Worm (Caenorhabditis elegans) whole organism, L1 larva: Measurements from ENCODE around the gene F40G9.14.

ENCODE experiments used
- aha-1 ChIP-seq: fragments of 150-350 bp; optimal IDR thresholded peaks from 2 replicates; lab custom pipeline; 2014; ENCODE audit warnings: missing biosample characterization, missing genetic modification characterization
- ama-1 ChIP-seq: fragments of 150-350 bp; optimal IDR thresholded peaks from 2 replicates; lab custom pipeline; 2014
- dpl-1 ChIP-seq, 3 experiments: fragments of 150-350 bp in 2 of 3; sonication (generic microtip) in 1 of 3; optimal IDR thresholded peaks; 2 replicates each; lab custom pipeline; 2014 to 2017; ENCODE audit warnings: missing biosample characterization in 3 of 3, missing genetic modification characterization in 3 of 3, missing genetic modification reagents in 3 of 3
- egl-27 ChIP-seq, 2 experiments: fragments of 150-350 bp in 1 of 2; sonication (generic microtip); optimal IDR thresholded peaks; 3 replicates each; lab custom pipeline; 2017 to 2018; ENCODE audit warnings: missing biosample characterization in 2 of 2, missing genetic modification characterization in 2 of 2, missing genetic modification reagents in 2 of 2
- fkh-10 ChIP-seq: sonication (generic microtip); optimal IDR thresholded peaks from 2 replicates; lab custom pipeline; 2017; ENCODE audit warnings: missing biosample characterization, missing genetic modification reagents, missing genetic modification characterization
- jun-1 ChIP-seq: fragments of 150-350 bp; optimal IDR thresholded peaks from 2 replicates; lab custom pipeline; 2014; ENCODE audit warnings: missing biosample characterization, missing genetic modification reagents, missing genetic modification characterization
- lsy-2 ChIP-seq, 2 experiments: fragments of 150-350 bp; optimal IDR thresholded peaks; 2 replicates each; lab custom pipeline; 2014; ENCODE audit warnings: missing biosample characterization in 2 of 2, missing genetic modification characterization in 2 of 2
- nhr-11 ChIP-seq: fragments of 150-350 bp; optimal IDR thresholded peaks from 2 replicates; lab custom pipeline; 2014; ENCODE audit warnings: missing biosample characterization, missing genetic modification characterization
- nhr-90 ChIP-seq: sonication (generic microtip); optimal IDR thresholded peaks from 2 replicates; lab custom pipeline; 2016; ENCODE audit warnings: mild to moderate bottlenecking, missing genetic modification characterization, missing compliant biosample characterization; ENCODE audit not compliant: poor library complexity
- snpc-4 ChIP-seq: fragments of 150-350 bp; optimal IDR thresholded peaks from 2 replicates; lab custom pipeline; 2014; ENCODE audit warnings: missing biosample characterization, missing genetic modification characterization
- unc-130 ChIP-seq: fragments of 150-350 bp; optimal IDR thresholded peaks from 2 replicates; lab custom pipeline; 2017; ENCODE audit warnings: missing biosample characterization, missing genetic modification characterization, inconsistent platforms
- zag-1 ChIP-seq: fragments of 150-350 bp; optimal IDR thresholded peaks from 2 replicates; lab custom pipeline; 2014; ENCODE audit warnings: missing biosample characterization, missing genetic modification characterization
- ztf-4 ChIP-seq: fragments of 150-350 bp; optimal IDR thresholded peaks from 2 replicates; lab custom pipeline; 2014; ENCODE audit warnings: missing biosample characterization, missing genetic modification characterization

- TF ChIP-seq ama-1 (no peak), egl-27 (tag; optimal IDR thresholded peaks at IDR 0.05; lab: Kevin White, UChicago) (no peak), zag-1 (tag; lab: Kevin White, UChicago) (no peak), nhr-11 (no peak), lsy-2 (tag; optimal IDR thresholded peaks at IDR 0.05; lab: Kevin White, UChicago) (no peak), jun-1 (tag; lab: Kevin White, UChicago) (no peak), aha-1 (tag; lab: Kevin White, UChicago) (no peak), ztf-4 (tag; lab: Kevin White, UChicago) (no peak), nhr-90 (tag; lab: Kevin White, UChicago) (no peak), unc-130 (no peak), fkh-10 (GFP tag; lab: Kevin White, UChicago) (no peak), snpc-4 (tag; lab: Kevin White, UChicago) (no peak), dpl-1 (GFP tag; optimal IDR thresholded peaks at IDR 0.05; lab: Kevin White, UChicago) (no peak)
Measured at ce11 chrIII:220368-220767, 42.8 kb upstream of the F40G9.14 start.
